Fruit fly (Drosophila melanogaster): Measurements from ENCODE around the gene Nasp.

DNA sequence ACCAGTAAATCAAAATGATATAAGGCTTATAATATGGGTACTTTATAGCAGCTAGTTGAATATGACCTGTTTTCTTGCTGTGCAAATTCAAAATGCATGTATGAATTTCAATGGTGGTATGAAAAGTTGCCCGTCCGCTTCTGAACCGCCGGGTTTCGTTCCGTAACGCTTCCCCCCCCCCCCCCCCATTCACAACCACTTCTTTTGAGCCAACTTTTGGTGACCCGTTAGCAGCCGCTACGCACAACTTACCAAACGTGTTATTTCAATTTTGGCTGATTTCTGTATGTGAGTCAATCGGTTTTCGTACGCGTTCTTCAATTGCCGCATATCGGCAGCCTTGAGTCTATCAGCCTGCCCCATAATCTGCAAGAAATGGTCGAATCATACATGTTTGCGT, 46.1 kb downstream of the Nasp start:
- TF ChIP-seq Myc (optimal IDR thresholded peaks at IDR 0.05) (no peak), psq (optimal IDR thresholded peaks at IDR 0.05) (no peak)
